Fruit fly (Drosophila melanogaster) whole organism, wandering third instar larva: Measurements from ENCODE around the gene Cyp1.

Source experiments
- Abd-B ChIP-seq: fragments of >200 bp; optimal IDR thresholded peaks from 2 replicates; lab custom pipeline; 2017; ENCODE audit warnings: missing biosample characterization, missing genetic modification characterization
- CG9705 ChIP-seq: fragments of 200-800 bp; sonication (Bioruptor generic); optimal IDR thresholded peaks from 2 replicates; lab custom pipeline; 2018; ENCODE audit warnings: missing biosample characterization, mild to moderate bottlenecking, missing genetic modification characterization
- CrebA ChIP-seq: fragments of 200-800 bp; sonication (Bioruptor generic); optimal IDR thresholded peaks from 2 replicates; lab custom pipeline; 2016; ENCODE audit warnings: missing biosample characterization, mild to moderate bottlenecking, missing genetic modification characterization, borderline replicate concordance
- Dfd ChIP-seq: fragments of >200 bp; optimal IDR thresholded peaks from 2 replicates; lab custom pipeline; 2017; ENCODE audit warnings: missing biosample characterization, missing genetic modification characterization
- Dif ChIP-seq: fragments of 200-275, 200-300 bp; sonication (Bioruptor generic); optimal IDR thresholded peaks from 2 replicates; lab custom pipeline; 2018; ENCODE audit warnings: missing biosample characterization, missing genetic modification characterization; ENCODE audit not compliant: partially characterized antibody
- GATAd ChIP-seq: sonication (Bioruptor generic); optimal IDR thresholded peaks from 2 replicates; lab custom pipeline; 2016; ENCODE audit warnings: missing biosample characterization, missing genetic modification characterization
- HLH106 ChIP-seq: fragments of 200-800 bp; optimal IDR thresholded peaks from 3 replicates; lab custom pipeline; 2019; ENCODE audit warnings: missing biosample characterization, mild to moderate bottlenecking, missing genetic modification characterization, moderate library complexity
- Hnf4 ChIP-seq: fragments of 200-800 bp; sonication (Bioruptor generic); optimal IDR thresholded peaks from 2 replicates; lab custom pipeline; 2016; ENCODE audit warnings: missing biosample characterization, mild to moderate bottlenecking, missing genetic modification characterization
- Hr78 ChIP-seq: fragments of >200 bp; optimal IDR thresholded peaks from 2 replicates; lab custom pipeline; 2017; ENCODE audit warnings: missing biosample characterization, missing genetic modification characterization
- Hr83 ChIP-seq: fragments of 200-300 bp; sonication (Bioruptor generic); optimal IDR thresholded peaks from 2 replicates; lab custom pipeline; 2016; ENCODE audit warnings: missing biosample characterization, mild to moderate bottlenecking, missing genetic modification characterization, moderate library complexity; ENCODE audit not compliant: poor library complexity, severe bottlenecking
- Jra ChIP-seq: sonication (Bioruptor generic); optimal IDR thresholded peaks from 2 replicates; lab custom pipeline; 2016; ENCODE audit warnings: missing biosample characterization, missing genetic modification characterization
- Mio ChIP-seq: sonication (Bioruptor generic); optimal IDR thresholded peaks from 2 replicates; lab custom pipeline; 2016; ENCODE audit warnings: missing biosample characterization, missing genetic modification characterization
- Myc ChIP-seq: fragments of >200 bp; optimal IDR thresholded peaks from 2 replicates; lab custom pipeline; 2017
- N ChIP-seq: fragments of >200 bp; optimal IDR thresholded peaks from 2 replicates; lab custom pipeline; 2018; ENCODE audit warnings: missing biosample characterization, missing external identifiers, missing genetic modification characterization
- OdsH ChIP-seq: fragments of 200-800 bp; sonication (Bioruptor generic); optimal IDR thresholded peaks from 2 replicates; lab custom pipeline; 2016; ENCODE audit warnings: missing biosample characterization, mild to moderate bottlenecking, missing genetic modification characterization
- Rel ChIP-seq, 2 experiments: fragments of 200-800 bp; sonication (Bioruptor generic) in 1 of 2; optimal IDR thresholded peaks; 2 replicates in 1 of 2; 3 replicates in 1 of 2; lab custom pipeline; 2016 to 2019; ENCODE audit warnings: mild to moderate bottlenecking in 2 of 2, missing biosample characterization in 2 of 2, missing genetic modification characterization in 2 of 2, moderate library complexity in 1 of 2
- Sp1 ChIP-seq: fragments of 200-800 bp; sonication (Bioruptor generic); optimal IDR thresholded peaks from 3 replicates; lab custom pipeline; 2019; ENCODE audit warnings: missing biosample characterization, mild to moderate bottlenecking, missing genetic modification characterization, moderate library complexity
- Vsx2 ChIP-seq: fragments of 200-300, 225-300 bp; sonication (Bioruptor generic); optimal IDR thresholded peaks from 2 replicates; lab custom pipeline; 2018; ENCODE audit warnings: missing biosample characterization, missing genetic modification characterization; ENCODE audit not compliant: partially characterized antibody
- br ChIP-seq: fragments of 200-800 bp; sonication (Bioruptor generic); optimal IDR thresholded peaks from 2 replicates; lab custom pipeline; 2016; ENCODE audit warnings: missing biosample characterization, missing genetic modification characterization
- brk ChIP-seq: fragments of 200-800 bp; sonication (Bioruptor generic); optimal IDR thresholded peaks from 2 replicates; lab custom pipeline; 2016; ENCODE audit warnings: missing biosample characterization, mild to moderate bottlenecking, missing genetic modification characterization
- dsf ChIP-seq: sonication (Bioruptor generic); optimal IDR thresholded peaks from 2 replicates; lab custom pipeline; 2016; ENCODE audit warnings: missing biosample characterization, missing genetic modification characterization, borderline replicate concordance
- ey ChIP-seq: fragments of 200-800 bp; sonication (Bioruptor generic); optimal IDR thresholded peaks from 2 replicates; lab custom pipeline; 2016; ENCODE audit warnings: missing biosample characterization, missing genetic modification characterization
- foxo ChIP-seq, 2 experiments: fragments of 200-800 bp; sonication (Bioruptor generic); optimal IDR thresholded peaks; 2 replicates in 1 of 2; 3 replicates in 1 of 2; lab custom pipeline; 2016 to 2017; ENCODE audit warnings: missing biosample characterization in 2 of 2, missing genetic modification characterization in 2 of 2
- fru ChIP-seq: fragments of 200-800 bp; sonication (Bioruptor generic); optimal IDR thresholded peaks from 3 replicates; lab custom pipeline; 2016; ENCODE audit warnings: missing biosample characterization, mild to moderate bottlenecking, missing genetic modification characterization
- h ChIP-seq: fragments of 200-800 bp; sonication (Bioruptor generic); optimal IDR thresholded peaks from 3 replicates; lab custom pipeline; 2016; ENCODE audit warnings: missing biosample characterization, mild to moderate bottlenecking, missing genetic modification characterization
- psq ChIP-seq: fragments of 200-800 bp; sonication (Bioruptor generic); optimal IDR thresholded peaks from 3 replicates; lab custom pipeline; 2017; ENCODE audit warnings: missing biosample characterization, mild to moderate bottlenecking, missing genetic modification characterization, moderate library complexity
- rgr ChIP-seq: fragments of 200-800 bp; sonication (Bioruptor generic); optimal IDR thresholded peaks from 3 replicates; lab custom pipeline; 2016; ENCODE audit warnings: missing biosample characterization, mild to moderate bottlenecking, missing genetic modification characterization
- sage ChIP-seq: fragments of 200-800 bp; sonication (Bioruptor generic); optimal IDR thresholded peaks from 2 replicates; lab custom pipeline; 2016; ENCODE audit warnings: missing biosample characterization, mild to moderate bottlenecking, missing genetic modification characterization
- sv ChIP-seq: fragments of 200-800 bp; sonication (Bioruptor generic); optimal IDR thresholded peaks from 3 replicates; lab custom pipeline; 2016; ENCODE audit warnings: missing biosample characterization, missing genetic modification characterization
- tai ChIP-seq: sonication (Bioruptor generic); optimal IDR thresholded peaks from 2 replicates; lab custom pipeline; 2016; ENCODE audit warnings: missing biosample characterization, missing genetic modification characterization
- usp ChIP-seq: fragments of >200 bp; optimal IDR thresholded peaks from 2 replicates; lab custom pipeline; 2017; ENCODE audit warnings: missing biosample characterization, missing genetic modification characterization
- woc ChIP-seq: sonication (Bioruptor generic); optimal IDR thresholded peaks from 2 replicates; lab custom pipeline; 2016; ENCODE audit warnings: missing biosample characterization, mild to moderate bottlenecking, missing genetic modification characterization

The Cyp1 gene

DNA sequence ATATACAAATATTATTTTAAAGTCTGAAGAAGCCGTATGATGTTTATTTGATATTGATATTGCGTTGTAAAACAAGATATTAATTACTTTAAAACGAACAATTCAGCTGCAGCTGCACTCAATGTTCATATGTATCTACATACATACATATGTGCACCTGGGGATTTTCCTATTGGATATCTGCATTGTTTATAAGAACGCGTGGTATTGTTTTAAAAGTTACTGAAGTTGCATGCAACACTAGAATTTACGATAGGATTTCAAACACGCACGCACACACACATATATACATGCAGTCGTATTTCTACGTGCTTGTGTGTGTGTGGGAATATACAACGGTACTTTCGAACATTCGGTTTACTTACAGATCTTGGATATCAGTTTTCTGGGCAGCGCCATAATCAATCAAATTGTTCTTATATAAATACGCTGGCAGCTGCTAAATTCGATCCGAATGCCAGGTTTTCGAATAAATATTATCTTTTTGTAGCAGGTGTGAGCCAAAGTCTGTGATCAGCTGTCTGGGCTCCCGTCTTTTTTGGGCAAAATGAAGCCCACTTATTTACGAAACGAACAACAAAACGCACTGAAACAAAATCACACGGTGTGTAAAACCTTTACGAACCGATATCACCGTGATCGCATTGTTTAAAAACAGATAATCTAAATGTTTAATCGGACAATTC, 44.9 kb downstream of the Cyp1 start:
- TF ChIP-seq Myc (lab: Kevin White, UChicago): no peak
- no peak for TF ChIP-seq psq (GFP tag; lab: Kevin White, UChicago)
- no peak for TF ChIP-seq usp (GFP tag; lab: Kevin White, UChicago)
- TF ChIP-seq Jra: no peak
- no peak for TF ChIP-seq Hnf4 (GFP tag; lab: Kevin White, UChicago)
- no peak for TF ChIP-seq N (GFP tag; lab: Kevin White, UChicago)
- no peak for TF ChIP-seq Vsx2 (GFP tag; lab: Kevin White, UChicago)
- no peak for TF ChIP-seq OdsH
- TF ChIP-seq, all 38 proteins: peak for 0

DNA sequence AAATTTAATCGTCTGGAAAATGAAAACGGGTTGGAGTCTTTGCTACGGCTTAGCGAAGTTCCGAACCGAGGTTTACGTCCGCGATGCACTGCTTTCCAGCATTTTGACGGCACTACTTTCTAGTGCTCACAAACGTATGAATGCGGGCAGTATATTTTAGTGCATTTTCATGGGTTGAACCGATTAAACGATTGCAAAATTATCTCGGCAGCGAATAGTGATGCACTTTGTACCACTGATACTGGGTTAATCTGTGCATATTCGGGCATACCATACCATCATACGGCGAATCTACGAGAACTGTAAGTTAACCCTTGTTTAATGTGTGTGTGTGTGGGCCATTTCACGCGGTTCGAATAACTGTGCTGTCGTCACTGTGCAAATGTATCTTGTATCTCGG, 49.4 kb downstream of the Cyp1 start, which contains the start of gene Mfe2:
TSS of gene Mfe2 (plus strand) at position 157 of the 400 bp plus-strand sequence.
- TF ChIP-seq brk (GFP tag; lab: Kevin White, UChicago): no peak
- peak; percentile 39 for TF ChIP-seq fru (GFP tag; lab: Kevin White, UChicago)
- TF ChIP-seq HLH106 (tag; lab: Kevin White, UChicago): peak; percentile 43
- peak; percentile 66 for TF ChIP-seq rgr (GFP tag; lab: Kevin White, UChicago)
- TF ChIP-seq dsf (GFP tag; lab: Kevin White, UChicago): no peak
- TF ChIP-seq ey (GFP tag; lab: Kevin White, UChicago): peak; percentile 23
- peak in 1 of 2 experiments; percentile 67 for TF ChIP-seq foxo (GFP tag; optimal IDR thresholded peaks at IDR 0.05; lab: Kevin White, UChicago)
- TF ChIP-seq Sp1 (GFP tag; lab: Kevin White, UChicago): peak; percentile 43
- peak; percentile 31 for TF ChIP-seq Jra
- TF ChIP-seq Hr78 (GFP tag; lab: Kevin White, UChicago): no peak
- TF ChIP-seq h (GFP tag; lab: Kevin White, UChicago): peak; percentile 64
- TF ChIP-seq woc (GFP tag; lab: Kevin White, UChicago): no peak
- TF ChIP-seq Hr83: peak; percentile 66
- no peak for TF ChIP-seq Abd-B (GFP tag; lab: Kevin White, UChicago)
- TF ChIP-seq CrebA (GFP tag; lab: Kevin White, UChicago): no peak
- peak; percentile 44 for TF ChIP-seq Myc (lab: Kevin White, UChicago)
- no peak for TF ChIP-seq GATAd (GFP tag; lab: Kevin White, UChicago)
- no peak for TF ChIP-seq usp (GFP tag; lab: Kevin White, UChicago)
- TF ChIP-seq br (GFP tag; lab: Kevin White, UChicago): peak; percentile 40
- peak; percentile 30 for TF ChIP-seq OdsH
- no peak for TF ChIP-seq tai
- TF ChIP-seq Dif (GFP tag; lab: Kevin White, UChicago): no peak
- TF ChIP-seq CG9705 (GFP tag; lab: Kevin White, UChicago): peak; percentile 37
- no peak for TF ChIP-seq Dfd (GFP tag; lab: Kevin White, UChicago)
- no peak for TF ChIP-seq N (GFP tag; lab: Kevin White, UChicago)
- peak; percentile 19 for TF ChIP-seq sv (GFP tag; lab: Kevin White, UChicago)
- TF ChIP-seq Hnf4 (GFP tag; lab: Kevin White, UChicago): peak; percentile 88
- TF ChIP-seq psq (GFP tag; lab: Kevin White, UChicago): peak; percentile 35
- no peak for TF ChIP-seq Rel (GFP tag; optimal IDR thresholded peaks at IDR 0.05; lab: Kevin White, UChicago)
- TF ChIP-seq Rel (tag; optimal IDR thresholded peaks at IDR 0.05; lab: Kevin White, UChicago): peak; percentile 56
- no peak for TF ChIP-seq Mio (GFP tag; lab: Kevin White, UChicago)
- no peak for TF ChIP-seq sage
- TF ChIP-seq, all 38 proteins: peak for 17
